Worm (Caenorhabditis elegans): Measurements from ENCODE around the gene F58A6.1.

DNA sequence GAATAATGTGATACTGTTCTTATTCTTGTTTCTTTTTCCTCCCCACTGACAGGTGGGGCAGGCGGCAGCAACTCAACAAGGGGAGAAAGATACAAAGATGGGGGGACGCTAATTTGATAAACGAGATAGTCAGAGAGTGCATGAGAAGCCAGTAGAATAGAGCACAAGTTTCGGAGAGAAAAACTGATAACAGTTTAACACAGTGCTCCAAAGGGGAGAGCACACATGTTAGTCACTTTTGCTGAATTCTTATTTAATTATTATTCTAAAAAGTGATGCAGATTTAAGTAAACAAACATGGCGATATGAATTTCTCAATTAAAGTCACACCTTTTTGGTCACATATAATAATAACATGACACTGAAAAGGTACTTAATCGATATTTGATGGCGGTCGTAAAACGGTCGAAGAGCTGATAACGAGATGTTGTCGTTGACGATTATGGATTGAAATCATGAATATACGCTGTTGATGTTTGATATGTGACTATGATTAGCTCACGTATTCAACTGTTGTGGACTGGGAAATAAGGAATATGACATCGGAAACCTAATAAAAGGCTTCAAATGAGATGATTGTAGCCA is 43.3 kb downstream of the F58A6.1 start:
- no peak for TF ChIP-seq snpc-4 (tag; optimal IDR thresholded peaks at IDR 0.05)
- TF ChIP-seq elt-1 (tag; optimal IDR thresholded peaks at IDR 0.05): no peak

All from whole organism, L2 larva.